Worm (Caenorhabditis elegans) whole organism, L4 larva: Measurements from ENCODE around the gene sucg-1.

ENCODE experiments used
- Y105C5A.15 ChIP-seq: fragments of 200-800 bp; sonication (Bioruptor generic); IDR thresholded peaks from 2 replicates; pipeline ENCODE4 v1.3.6; 2022; ENCODE audit warnings: missing genetic modification characterization, missing compliant biosample characterization
- ceh-62 ChIP-seq: sonication (generic microtip); optimal IDR thresholded peaks from 2 replicates; lab custom pipeline; 2017; ENCODE audit warnings: missing biosample characterization, missing genetic modification characterization
- ceh-82 ChIP-seq: sonication (generic microtip); optimal IDR thresholded peaks from 2 replicates; lab custom pipeline; 2017; ENCODE audit warnings: missing biosample characterization, missing genetic modification characterization
- ces-1 ChIP-seq: fragments of 150-350 bp; sonication (generic microtip); optimal IDR thresholded peaks from 4 replicates; lab custom pipeline; 2014; ENCODE audit warnings: missing biosample characterization, missing genetic modification reagents, missing genetic modification characterization
- fkh-10 ChIP-seq: fragments of 150-350 bp; optimal IDR thresholded peaks from 2 replicates; lab custom pipeline; 2014; ENCODE audit warnings: missing biosample characterization, missing genetic modification reagents, missing genetic modification characterization
- gei-8 ChIP-seq: fragments of 200-800 bp; sonication (Bioruptor generic); optimal IDR thresholded peaks from 2 replicates; lab custom pipeline; 2018; ENCODE audit warnings: mild to moderate bottlenecking, missing genetic modification characterization, missing compliant biosample characterization
- nhr-28 ChIP-seq: fragments of 150-350 bp; optimal IDR thresholded peaks from 2 replicates; lab custom pipeline; 2014; ENCODE audit warnings: missing biosample characterization, missing genetic modification characterization
- nhr-42 ChIP-seq: fragments of 200-800 bp; sonication (Bioruptor generic); IDR thresholded peaks from 2 replicates; pipeline ENCODE4 v1.3.6; 2022; ENCODE audit warnings: missing genetic modification characterization, missing compliant biosample characterization
- nhr-76 ChIP-seq: fragments of 150-350 bp; optimal IDR thresholded peaks from 2 replicates; lab custom pipeline; 2014; ENCODE audit warnings: missing biosample characterization, missing genetic modification characterization
- nhr-77 ChIP-seq: fragments of 150-350 bp; optimal IDR thresholded peaks from 2 replicates; lab custom pipeline; 2014; ENCODE audit warnings: missing biosample characterization, missing genetic modification characterization
- pqm-1 ChIP-seq: sonication (generic microtip); optimal IDR thresholded peaks from 2 replicates; lab custom pipeline; 2017; ENCODE audit warnings: missing biosample characterization, missing genetic modification characterization
- rbr-2 ChIP-seq: sonication (generic microtip); optimal IDR thresholded peaks from 2 replicates; lab custom pipeline; 2016; ENCODE audit warnings: missing genotype, missing genetic modification characterization, missing compliant biosample characterization
- unc-130 ChIP-seq: sonication (generic microtip); optimal IDR thresholded peaks from 2 replicates; lab custom pipeline; 2016; ENCODE audit warnings: missing genetic modification reagents, missing genetic modification characterization, missing compliant biosample characterization

DNA sequence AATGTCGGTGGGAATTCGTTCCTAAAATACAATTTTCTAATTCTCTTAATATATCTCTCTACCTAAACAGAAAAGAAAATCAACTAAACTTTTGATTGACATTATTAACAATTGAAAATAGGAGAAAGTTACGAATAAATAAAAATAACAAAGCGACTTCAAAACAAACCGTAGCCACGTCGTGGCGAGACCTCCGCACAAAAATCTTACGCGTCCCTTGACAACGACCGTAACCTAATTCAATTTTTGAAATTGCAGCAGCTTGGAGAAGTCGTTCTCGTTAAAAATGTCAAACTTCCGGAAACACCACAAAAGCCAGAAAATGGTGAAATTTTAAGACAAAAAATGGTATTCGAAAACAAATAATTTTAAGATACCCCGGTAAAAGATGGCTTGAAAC lies 35.6 kb downstream of the sucg-1 start:
- TF ChIP-seq nhr-42 (GFP tag; lab: Robert Waterston, UW): no peak
- no peak for TF ChIP-seq unc-130
- no peak for TF ChIP-seq ceh-62 (tag; lab: Kevin White, UChicago)
- TF ChIP-seq ceh-82 (tag; lab: Kevin White, UChicago): no peak
- no peak for TF ChIP-seq pqm-1 (tag; lab: Kevin White, UChicago)
- no peak for TF ChIP-seq ces-1
- TF ChIP-seq fkh-10 (GFP tag; lab: Kevin White, UChicago): no peak
- no peak for TF ChIP-seq nhr-28
- no peak for TF ChIP-seq Y105C5A.15 (GFP tag; lab: Robert Waterston, UW)
- TF ChIP-seq gei-8 (GFP tag; lab: Kevin White, UChicago): no peak
- no peak for TF ChIP-seq nhr-77 (tag; lab: Kevin White, UChicago)
- TF ChIP-seq rbr-2 (tag; lab: Kevin White, UChicago): no peak
- no peak for TF ChIP-seq nhr-76
